Worm (Caenorhabditis elegans) whole organism, L1 larva: Measurements from ENCODE around the gene ZK1073.2.

Experiments used
- ceh-82 ChIP-seq, 3 experiments: fragments of 150-350 bp in 1 of 3; sonication (generic microtip) in 2 of 3; optimal IDR thresholded peaks; 2 replicates each; lab custom pipeline; 2014 to 2017; ENCODE audit warnings: missing biosample characterization in 3 of 3, missing genetic modification characterization in 3 of 3
- elt-2 ChIP-seq: sonication (generic microtip); optimal IDR thresholded peaks from 2 replicates; lab custom pipeline; 2016; ENCODE audit warnings: missing genetic modification characterization, mild to moderate bottlenecking, inconsistent platforms, missing compliant biosample characterization, missing genetic modification reagents
- jun-1 ChIP-seq: fragments of 150-350 bp; optimal IDR thresholded peaks from 2 replicates; lab custom pipeline; 2014; ENCODE audit warnings: missing biosample characterization, missing genetic modification reagents, missing genetic modification characterization
- mdl-1 ChIP-seq, 2 experiments: fragments of 150-350 bp; optimal IDR thresholded peaks; 2 replicates each; lab custom pipeline; 2014 to 2017; ENCODE audit warnings: missing biosample characterization in 2 of 2, missing genetic modification characterization in 2 of 2, inconsistent platforms in 1 of 2
- nhr-11 ChIP-seq: fragments of 150-350 bp; optimal IDR thresholded peaks from 2 replicates; lab custom pipeline; 2014; ENCODE audit warnings: missing biosample characterization, missing genetic modification characterization
- nhr-76 ChIP-seq: sonication (generic microtip); optimal IDR thresholded peaks from 2 replicates; lab custom pipeline; 2017; ENCODE audit warnings: missing biosample characterization, missing genetic modification characterization
- nhr-84 ChIP-seq: sonication (generic microtip); optimal IDR thresholded peaks from 2 replicates; lab custom pipeline; 2017; ENCODE audit warnings: missing biosample characterization, missing genetic modification characterization
- skn-1 ChIP-seq: fragments of 150-350 bp; optimal IDR thresholded peaks from 2 replicates; lab custom pipeline; 2014; ENCODE audit warnings: missing biosample characterization, missing genetic modification characterization
- snpc-4 ChIP-seq: fragments of 150-350 bp; optimal IDR thresholded peaks from 2 replicates; lab custom pipeline; 2014; ENCODE audit warnings: missing biosample characterization, missing genetic modification characterization
- sptf-1 ChIP-seq: fragments of 150-350 bp; optimal IDR thresholded peaks from 2 replicates; lab custom pipeline; 2014; ENCODE audit warnings: missing biosample characterization, missing genetic modification characterization
- unc-130 ChIP-seq: fragments of 150-350 bp; optimal IDR thresholded peaks from 2 replicates; lab custom pipeline; 2017; ENCODE audit warnings: missing biosample characterization, missing genetic modification characterization, inconsistent platforms
- unc-62 ChIP-seq: fragments of 150-350 bp; optimal IDR thresholded peaks from 2 replicates; lab custom pipeline; 2014; ENCODE audit warnings: missing biosample characterization, missing genetic modification reagents, missing genetic modification characterization
- vab-15 ChIP-seq: sonication (generic microtip); optimal IDR thresholded peaks from 2 replicates; lab custom pipeline; 2017; ENCODE audit warnings: missing genotype, mild to moderate bottlenecking, missing genetic modification characterization, missing compliant biosample characterization
- ztf-11 ChIP-seq, 2 experiments: sonication (generic microtip); optimal IDR thresholded peaks; 2 replicates each; lab custom pipeline; 2016 to 2017; ENCODE audit warnings: missing genetic modification characterization in 2 of 2, missing biosample characterization in 1 of 2, missing compliant biosample characterization in 1 of 2

- TF ChIP-seq mdl-1 (tag; optimal IDR thresholded peaks at IDR 0.05; lab: Kevin White, UChicago) = peak in 1 of 2 experiments; percentile 41
- TF ChIP-seq unc-62 (GFP tag; lab: Kevin White, UChicago) = no peak
- TF ChIP-seq nhr-84 (tag; lab: Kevin White, UChicago) = no peak
- peak; percentile 27 to 82 (median 77) for TF ChIP-seq ceh-82 (tag; optimal IDR thresholded peaks at IDR 0.05; lab: Kevin White, UChicago)
- TF ChIP-seq sptf-1 (tag; lab: Kevin White, UChicago) = no peak
- peak in 1 of 2 experiments; percentile 79 for TF ChIP-seq ztf-11 (tag; optimal IDR thresholded peaks at IDR 0.05; lab: Kevin White, UChicago)
- no peak for TF ChIP-seq elt-2 (tag; lab: Kevin White, UChicago)
- TF ChIP-seq unc-130 (tag; lab: Kevin White, UChicago) = peak; percentile 15
- peak; percentile 74 for TF ChIP-seq jun-1 (tag; lab: Kevin White, UChicago)
- TF ChIP-seq snpc-4 = peak; percentile 80
- TF ChIP-seq skn-1 = peak; percentile 84
- TF ChIP-seq vab-15 (tag; lab: Kevin White, UChicago) = no peak
- peak; percentile 36 for TF ChIP-seq nhr-11 (tag; lab: Kevin White, UChicago)
- TF ChIP-seq nhr-76 (tag; lab: Kevin White, UChicago) = no peak
Measured at ce11 chrX:16147728-16148197, 44.3 kb downstream of the ZK1073.2 start.
